Fruit fly (Drosophila melanogaster) whole organism, embryonic: ENCODE measurements around the gene Pde9.
A peak's percentile ranks its signal among the peaks of the same experiment; 100 is the strongest.

Experiments used
- Adf1 ChIP-seq: fragments of 200-800 bp; sonication (Bioruptor generic); IDR thresholded peaks from 2 replicates; pipeline ENCODE4 v1.3.6; 2022; ENCODE audit warnings: missing biosample characterization, missing genetic modification characterization
- BtbVII ChIP-seq: fragments of 200-800 bp; sonication (Bioruptor generic); optimal IDR thresholded peaks from 3 replicates; lab custom pipeline; 2017; ENCODE audit warnings: missing biosample characterization, mild to moderate bottlenecking, missing genetic modification characterization
- Bteb2 ChIP-seq: fragments of 200-800 bp; sonication (Bioruptor generic); optimal IDR thresholded peaks from 2 replicates; lab custom pipeline; 2016; ENCODE audit warnings: missing biosample characterization, missing genetic modification characterization
- CG10462 ChIP-seq: fragments of 200-800 bp; sonication (Bioruptor generic); optimal IDR thresholded peaks from 2 replicates; lab custom pipeline; 2016; ENCODE audit warnings: missing biosample characterization, missing genetic modification characterization
- CG12236 ChIP-seq: fragments of 200-800 bp; sonication (Bioruptor generic); optimal IDR thresholded peaks from 2 replicates; lab custom pipeline; 2016; ENCODE audit warnings: missing biosample characterization, missing genetic modification characterization
- CG12391 ChIP-seq: fragments of 200-800 bp; sonication (Bioruptor generic); optimal IDR thresholded peaks from 3 replicates; lab custom pipeline; 2018; ENCODE audit warnings: missing biosample characterization, mild to moderate bottlenecking, missing genetic modification characterization, moderate library complexity
- CG15479 ChIP-seq: fragments of 200-800 bp; sonication (Bioruptor generic); optimal IDR thresholded peaks from 3 replicates; lab custom pipeline; 2019; ENCODE audit warnings: missing biosample characterization, mild to moderate bottlenecking, missing genetic modification characterization, moderate library complexity
- CG17359 ChIP-seq: fragments of 200-800 bp; sonication (Bioruptor generic); optimal IDR thresholded peaks from 3 replicates; lab custom pipeline; 2018; ENCODE audit warnings: missing biosample characterization, mild to moderate bottlenecking, missing genetic modification characterization, moderate library complexity
- CG17361 ChIP-seq: fragments of 200-800 bp; sonication (Bioruptor generic); IDR thresholded peaks from 3 replicates; pipeline ENCODE4 v1.3.6; 2022; ENCODE audit warnings: missing biosample characterization, missing genetic modification characterization
- CG17385 ChIP-seq: fragments of 200-800 bp; sonication (Bioruptor generic); optimal IDR thresholded peaks from 3 replicates; lab custom pipeline; 2018; ENCODE audit warnings: missing biosample characterization, mild to moderate bottlenecking, missing genetic modification characterization
- CG17568 ChIP-seq: fragments of 200-800 bp; sonication (Bioruptor generic); optimal IDR thresholded peaks from 2 replicates; lab custom pipeline; 2018; ENCODE audit warnings: missing biosample characterization, mild to moderate bottlenecking, missing genetic modification characterization, moderate library complexity
- CG18011 ChIP-seq: fragments of 200-800 bp; sonication (Bioruptor generic); optimal IDR thresholded peaks from 2 replicates; lab custom pipeline; 2017; ENCODE audit warnings: missing biosample characterization, missing genetic modification characterization, mild to moderate bottlenecking, moderate library complexity, missing genotype
- CG2116 ChIP-seq: fragments of 200-800 bp; sonication (Bioruptor generic); optimal IDR thresholded peaks from 3 replicates; lab custom pipeline; 2018; ENCODE audit warnings: missing biosample characterization, mild to moderate bottlenecking, missing genetic modification characterization
- CG2678 ChIP-seq: fragments of 200-800 bp; sonication (Bioruptor generic); optimal IDR thresholded peaks from 3 replicates; lab custom pipeline; 2019; ENCODE audit warnings: missing biosample characterization, mild to moderate bottlenecking, missing genetic modification characterization, moderate library complexity
- CG3838 ChIP-seq: fragments of 200-800 bp; sonication (Bioruptor generic); optimal IDR thresholded peaks from 3 replicates; lab custom pipeline; 2016; ENCODE audit warnings: missing biosample characterization, missing genetic modification characterization
- CG43689 ChIP-seq: fragments of 200-800 bp; sonication (Bioruptor generic); IDR thresholded peaks from 2 replicates; pipeline ENCODE4 v1.3.6; 2022; ENCODE audit warnings: missing biosample characterization, missing genetic modification characterization
- CG5245 ChIP-seq: fragments of 200-800 bp; sonication (Bioruptor generic); optimal IDR thresholded peaks from 3 replicates; lab custom pipeline; 2016; ENCODE audit warnings: missing biosample characterization, missing genetic modification characterization
- CG5953 ChIP-seq: fragments of 200-800 bp; sonication (Bioruptor generic); IDR thresholded peaks from 2 replicates; pipeline ENCODE4 v1.3.6; 2022; ENCODE audit warnings: missing biosample characterization, missing genetic modification characterization
- CG8944 ChIP-seq: fragments of 200-800 bp; sonication (Bioruptor generic); optimal IDR thresholded peaks from 3 replicates; lab custom pipeline; 2016; ENCODE audit warnings: missing biosample characterization, missing genetic modification characterization
- CG9215 ChIP-seq: fragments of 200-800 bp; sonication (Bioruptor generic); IDR thresholded peaks from 2 replicates; pipeline ENCODE4 v1.3.6; 2022; ENCODE audit warnings: missing biosample characterization, missing genetic modification characterization
- Camta ChIP-seq: fragments of 200-800 bp; sonication (Bioruptor generic); optimal IDR thresholded peaks from 2 replicates; lab custom pipeline; 2016; ENCODE audit warnings: missing biosample characterization, missing genetic modification characterization
- Dek ChIP-seq: fragments of 200-800 bp; sonication (Bioruptor generic); optimal IDR thresholded peaks from 3 replicates; lab custom pipeline; 2019; ENCODE audit warnings: missing biosample characterization, mild to moderate bottlenecking, missing genetic modification characterization, moderate library complexity
- Dp ChIP-seq: fragments of 200-800 bp; sonication (Bioruptor generic); optimal IDR thresholded peaks from 2 replicates; lab custom pipeline; 2018; ENCODE audit warnings: missing biosample characterization, mild to moderate bottlenecking, missing genetic modification characterization, moderate library complexity
- HmgD ChIP-seq: fragments of 200-800 bp; sonication (Bioruptor generic); optimal IDR thresholded peaks from 3 replicates; lab custom pipeline; 2016; ENCODE audit warnings: missing biosample characterization, missing genetic modification characterization
- MTF-1 ChIP-seq: fragments of 200-800 bp; sonication (Bioruptor generic); optimal IDR thresholded peaks from 2 replicates; lab custom pipeline; 2018; ENCODE audit warnings: missing biosample characterization, mild to moderate bottlenecking, missing genetic modification characterization, borderline replicate concordance
- Mad ChIP-seq: fragments of 200-800 bp; sonication (Bioruptor generic); optimal IDR thresholded peaks from 2 replicates; lab custom pipeline; 2016; ENCODE audit warnings: missing biosample characterization, missing genetic modification characterization
- Optix ChIP-seq: fragments of 200-800 bp; sonication (Bioruptor generic); IDR thresholded peaks from 3 replicates; pipeline ENCODE4 v1.3.6; 2022; ENCODE audit warnings: missing biosample characterization, missing genetic modification characterization
- Ptx1 ChIP-seq: fragments of 200-800 bp; sonication (Bioruptor generic); IDR thresholded peaks from 2 replicates; pipeline ENCODE4 v1.3.6; 2022; ENCODE audit warnings: missing biosample characterization, missing genetic modification characterization
- Sin3A ChIP-seq: fragments of >200 bp; optimal IDR thresholded peaks from 2 replicates; lab custom pipeline; 2018
- Taf1 ChIP-seq: fragments of 200-800 bp; sonication (Bioruptor generic); IDR thresholded peaks from 2 replicates; pipeline ENCODE4 v1.3.6; 2022; ENCODE audit warnings: missing biosample characterization, missing genetic modification characterization
- Tbp ChIP-seq: fragments of >200 bp; optimal IDR thresholded peaks from 2 replicates; lab custom pipeline; 2018; ENCODE audit warnings: missing biosample characterization, missing genetic modification characterization
- Xbp1 ChIP-seq: fragments of 200-800 bp; sonication (Bioruptor generic); optimal IDR thresholded peaks from 3 replicates; lab custom pipeline; 2016; ENCODE audit warnings: missing biosample characterization, mild to moderate bottlenecking, missing genetic modification characterization
- al ChIP-seq: fragments of 200-800 bp; sonication (Bioruptor generic); IDR thresholded peaks from 2 replicates; pipeline ENCODE4 v1.3.6; 2022; ENCODE audit warnings: missing biosample characterization, missing genetic modification characterization
- ap ChIP-seq: fragments of 200-800 bp; sonication (Bioruptor generic); IDR thresholded peaks from 2 replicates; pipeline ENCODE4 v1.3.6; 2022; ENCODE audit warnings: missing biosample characterization, missing genetic modification characterization
- bcd ChIP-seq: fragments of 200-800 bp; sonication (Bioruptor generic); optimal IDR thresholded peaks from 2 replicates; lab custom pipeline; 2017; ENCODE audit warnings: missing biosample characterization, mild to moderate bottlenecking, missing genetic modification characterization
- btn ChIP-seq: fragments of 200-800 bp; sonication (Bioruptor generic); optimal IDR thresholded peaks from 2 replicates; lab custom pipeline; 2016; ENCODE audit warnings: missing biosample characterization, missing genetic modification characterization
- cas ChIP-seq: fragments of 200-800 bp; sonication (Bioruptor generic); IDR thresholded peaks from 2 replicates; pipeline ENCODE4 v1.3.6; 2022; ENCODE audit warnings: missing biosample characterization, missing genetic modification characterization
- crol ChIP-seq: fragments of 200-800 bp; sonication (Bioruptor generic); IDR thresholded peaks from 2 replicates; pipeline ENCODE4 v1.3.6; 2022; ENCODE audit warnings: missing biosample characterization, missing genetic modification characterization
- fd102C ChIP-seq: fragments of 200-800 bp; sonication (Bioruptor generic); optimal IDR thresholded peaks from 2 replicates; lab custom pipeline; 2018; ENCODE audit warnings: missing biosample characterization, mild to moderate bottlenecking, missing genetic modification characterization, moderate library complexity
- gce ChIP-seq: fragments of 200-800 bp; sonication (Bioruptor generic); IDR thresholded peaks from 3 replicates; pipeline ENCODE4 v1.3.6; 2022; ENCODE audit warnings: missing biosample characterization, missing genetic modification characterization
- hbn ChIP-seq: fragments of 200-800 bp; sonication (Bioruptor generic); IDR thresholded peaks from 2 replicates; pipeline ENCODE4 v1.3.6; 2022; ENCODE audit warnings: missing biosample characterization, missing genetic modification characterization; ENCODE audit not compliant: partially characterized antibody
- kni ChIP-seq: fragments of 200-800 bp; sonication (Bioruptor generic); optimal IDR thresholded peaks from 3 replicates; lab custom pipeline; 2017; ENCODE audit warnings: mild to moderate bottlenecking, missing biosample characterization, missing genetic modification reagents, missing genetic modification characterization
- lbe ChIP-seq: fragments of 200-800 bp; sonication (Bioruptor generic); optimal IDR thresholded peaks from 2 replicates; lab custom pipeline; 2016; ENCODE audit warnings: missing biosample characterization, mild to moderate bottlenecking, missing genetic modification characterization
- lilli ChIP-seq: fragments of 200-800 bp; sonication (Bioruptor generic); optimal IDR thresholded peaks from 3 replicates; lab custom pipeline; 2016; ENCODE audit warnings: missing biosample characterization, missing genetic modification characterization
- mam ChIP-seq: fragments of 200-800 bp; sonication (Bioruptor generic); optimal IDR thresholded peaks from 3 replicates; lab custom pipeline; 2016; ENCODE audit warnings: missing biosample characterization, missing genetic modification characterization
- pnt ChIP-seq: fragments of 200-800 bp; sonication (Bioruptor generic); optimal IDR thresholded peaks from 3 replicates; lab custom pipeline; 2016; ENCODE audit warnings: missing biosample characterization, missing genetic modification characterization
- pros ChIP-seq: fragments of 200-800 bp; sonication (Bioruptor generic); optimal IDR thresholded peaks from 3 replicates; lab custom pipeline; 2019; ENCODE audit warnings: missing biosample characterization, mild to moderate bottlenecking, missing genetic modification characterization, moderate library complexity
- repo ChIP-seq: fragments of 200-800 bp; sonication (Bioruptor generic); optimal IDR thresholded peaks from 2 replicates; lab custom pipeline; 2016; ENCODE audit warnings: missing biosample characterization, missing genetic modification characterization
- sd ChIP-seq: fragments of 200-800 bp; sonication (Bioruptor generic); optimal IDR thresholded peaks from 3 replicates; lab custom pipeline; 2018; ENCODE audit warnings: missing biosample characterization, mild to moderate bottlenecking, missing genetic modification characterization, moderate library complexity
- wdn ChIP-seq: fragments of 200-800 bp; sonication (Bioruptor generic); IDR thresholded peaks from 2 replicates; pipeline ENCODE4 v1.3.6; 2022; ENCODE audit warnings: missing biosample characterization, missing genetic modification characterization
- wek ChIP-seq: fragments of 200-800 bp; sonication (Bioruptor generic); optimal IDR thresholded peaks from 3 replicates; lab custom pipeline; 2018; ENCODE audit warnings: missing biosample characterization, mild to moderate bottlenecking, missing genetic modification characterization, moderate library complexity
- z ChIP-seq: fragments of 200-800 bp; sonication (Bioruptor generic); IDR thresholded peaks from 3 replicates; pipeline ENCODE4 v1.3.6; 2022; ENCODE audit warnings: missing biosample characterization, missing genetic modification characterization

Pde9 gene

dm6 chrX:12754348-12754733 lies 142.8 kb downstream of the Pde9 start (continued):
- TF ChIP-seq Dp (GFP tag; lab: Kevin White, UChicago) = no peak
- peak; percentile 95 for TF ChIP-seq CG2678 (tag; lab: Kevin White, UChicago)
- TF ChIP-seq z (GFP tag; lab: Robert Waterston, UW) = 0 out of 3 replicates have a peak, but pooled peaks have one; percentile 46
- peak; percentile 72 for TF ChIP-seq CG18011 (GFP tag; lab: Kevin White, UChicago)
- TF ChIP-seq Adf1 (GFP tag; lab: Robert Waterston, UW) = peak; percentile 70
- peak; percentile 81 for TF ChIP-seq Bteb2 (GFP tag; lab: Kevin White, UChicago)
- no peak for TF ChIP-seq CG15479 (GFP tag; lab: Kevin White, UChicago)
- TF ChIP-seq CG10462 (GFP tag; lab: Kevin White, UChicago) = peak; percentile 82
- TF ChIP-seq Taf1 (GFP tag; lab: Robert Waterston, UW) = peak; percentile 98
- peak; percentile 92 for TF ChIP-seq CG17359 (tag; lab: Kevin White, UChicago)
- no peak for TF ChIP-seq Sin3A (lab: Kevin White, UChicago)
- TF ChIP-seq CG17568 = peak; percentile 73
- peak; percentile 82 for TF ChIP-seq CG8944
- TF ChIP-seq btn (GFP tag; lab: Kevin White, UChicago) = peak; percentile 33
- peak; percentile 88 for TF ChIP-seq ap
- no peak for TF ChIP-seq HmgD (GFP tag; lab: Kevin White, UChicago)
- peak; percentile 93 for TF ChIP-seq bcd (GFP tag; lab: Kevin White, UChicago)
- TF ChIP-seq cas (GFP tag; lab: Robert Waterston, UW) = peak; percentile 87
- TF ChIP-seq mam (GFP tag; lab: Kevin White, UChicago) = peak; percentile 84
- peak; percentile 91 for TF ChIP-seq Xbp1 (GFP tag; lab: Kevin White, UChicago)
- peak; percentile 43 for TF ChIP-seq repo (GFP tag; lab: Kevin White, UChicago)
- TF ChIP-seq Dek = peak; percentile 94
- TF ChIP-seq wdn (GFP tag; lab: Robert Waterston, UW) = peak; percentile 94
- peak; percentile 95 for TF ChIP-seq CG9215 (GFP tag; lab: Robert Waterston, UW)
- TF ChIP-seq pros (GFP tag; lab: Kevin White, UChicago) = no peak
- peak; percentile 84 for TF ChIP-seq CG5953 (GFP tag; lab: Robert Waterston, UW)
- peak; percentile 97 for TF ChIP-seq al
- TF ChIP-seq CG12391 (tag; lab: Kevin White, UChicago) = peak; percentile 89
- TF ChIP-seq pnt (GFP tag; lab: Kevin White, UChicago) = peak; percentile 75
- no peak for TF ChIP-seq Tbp (GFP tag; lab: Kevin White, UChicago)
- peak; percentile 73 for TF ChIP-seq Mad (GFP tag; lab: Kevin White, UChicago)
- TF ChIP-seq CG3838 = peak; percentile 22
- peak; percentile 87 for TF ChIP-seq BtbVII (GFP tag; lab: Kevin White, UChicago)
- TF ChIP-seq CG2116 (GFP tag; lab: Kevin White, UChicago) = peak; percentile 20
- TF ChIP-seq Ptx1 (GFP tag; lab: Robert Waterston, UW) = peak; percentile 97
- TF ChIP-seq lilli (GFP tag; lab: Kevin White, UChicago) = peak; percentile 96
- TF ChIP-seq kni (GFP tag; lab: Kevin White, UChicago) = no peak
- no peak for TF ChIP-seq crol (GFP tag; lab: Robert Waterston, UW)
- TF ChIP-seq fd102C (GFP tag; lab: Kevin White, UChicago) = no peak
- peak; percentile 85 for TF ChIP-seq CG17361 (GFP tag; lab: Robert Waterston, UW)
- TF ChIP-seq hbn = no peak
- TF ChIP-seq lbe (GFP tag; lab: Kevin White, UChicago) = peak; percentile 95
- peak; percentile 86 for TF ChIP-seq CG17385 (GFP tag; lab: Kevin White, UChicago)
- peak; percentile 64 for TF ChIP-seq Camta (GFP tag; lab: Kevin White, UChicago)
- peak; percentile 92 for TF ChIP-seq Optix (GFP tag; lab: Robert Waterston, UW)
- TF ChIP-seq CG43689 (GFP tag; lab: Robert Waterston, UW) = peak; percentile 89
- no peak for TF ChIP-seq sd (tag; lab: Kevin White, UChicago)
- peak; percentile 78 for TF ChIP-seq MTF-1 (GFP tag; lab: Kevin White, UChicago)
- TF ChIP-seq gce = peak; percentile 75; the same call in 1 of the 3 replicates
- peak; percentile 80 for TF ChIP-seq CG5245
- no peak for TF ChIP-seq CG12236 (GFP tag; lab: Kevin White, UChicago)
- no peak for TF ChIP-seq wek (GFP tag; lab: Kevin White, UChicago)
